Worm (Caenorhabditis elegans) whole organism, young adult: ENCODE data around the gene ZK546.2.

Experiments
- B0019.2 ChIP-seq: fragments of 200-800 bp; sonication (Bioruptor generic); conservative IDR thresholded peaks from 2 replicates; pipeline ENCODE4 v1.3.6; 2022; ENCODE audit warnings: missing genetic modification reagents, missing genetic modification characterization, missing compliant biosample characterization
- B0336.3 ChIP-seq: fragments of 200-800 bp; sonication (Bioruptor generic); IDR thresholded peaks from 2 replicates; pipeline ENCODE4 v1.3.6; 2022; ENCODE audit warnings: missing genetic modification characterization, missing compliant biosample characterization
- F10E7.11 ChIP-seq: sonication (generic microtip); optimal IDR thresholded peaks from 2 replicates; lab custom pipeline; 2017; ENCODE audit warnings: mild to moderate bottlenecking, missing genetic modification characterization, moderate library complexity, missing compliant biosample characterization
- F23B12.7 ChIP-seq: sonication (generic microtip); optimal IDR thresholded peaks from 2 replicates; lab custom pipeline; 2017; ENCODE audit warnings: missing genetic modification characterization, mild to moderate bottlenecking, missing compliant biosample characterization, antibody characterized with exemption, moderate library complexity; ENCODE audit not compliant: insufficient read depth
- F33H1.4 ChIP-seq: fragments of 200-800 bp; sonication (Bioruptor generic); IDR thresholded peaks from 2 replicates; pipeline ENCODE4 v1.3.6; 2022; ENCODE audit warnings: missing genetic modification reagents, missing genetic modification characterization, missing compliant biosample characterization
- F37B4.10 ChIP-seq: fragments of 200-800 bp; sonication (Bioruptor generic); IDR thresholded peaks from 2 replicates; pipeline ENCODE4 v1.3.6; 2022; ENCODE audit warnings: missing genetic modification characterization, missing compliant biosample characterization
- F39B2.1 ChIP-seq: fragments of 200-800 bp; sonication (Bioruptor generic); IDR thresholded peaks from 2 replicates; pipeline ENCODE4 v1.3.6; 2022; ENCODE audit warnings: missing genetic modification reagents, missing genetic modification characterization, missing compliant biosample characterization
- F49E8.2 ChIP-seq: sonication (generic microtip); optimal IDR thresholded peaks from 3 replicates; lab custom pipeline; 2017; ENCODE audit warnings: missing genetic modification characterization, mild to moderate bottlenecking, missing compliant biosample characterization, antibody characterized with exemption, moderate library complexity; ENCODE audit not compliant: insufficient read depth
- F52B5.7 ChIP-seq: sonication (generic microtip); optimal IDR thresholded peaks from 2 replicates; lab custom pipeline; 2016; ENCODE audit warnings: mild to moderate bottlenecking, missing genetic modification characterization, missing compliant biosample characterization
- T07F8.4 ChIP-seq: sonication (generic microtip); optimal IDR thresholded peaks from 2 replicates; lab custom pipeline; 2016; ENCODE audit warnings: mild to moderate bottlenecking, missing genetic modification characterization, moderate library complexity, missing compliant biosample characterization
- Y95B8A.8 ChIP-seq: fragments of 200-800 bp; sonication (Bioruptor generic); IDR thresholded peaks from 2 replicates; pipeline ENCODE4 v1.3.6; 2022; ENCODE audit warnings: missing genetic modification reagents, missing genetic modification characterization, missing compliant biosample characterization
- ZK185.1 ChIP-seq: sonication (generic microtip); optimal IDR thresholded peaks from 2 replicates; lab custom pipeline; 2016; ENCODE audit warnings: mild to moderate bottlenecking, missing genetic modification characterization, missing compliant biosample characterization; ENCODE audit not compliant: poor library complexity, severe bottlenecking
- attf-3 ChIP-seq: fragments of 200-800 bp; sonication (Bioruptor generic); conservative IDR thresholded peaks from 2 replicates; pipeline ENCODE4 v1.3.6; 2022; ENCODE audit warnings: missing genetic modification reagents, missing genetic modification characterization, missing compliant biosample characterization
- attf-5 ChIP-seq: fragments of 200-800 bp; sonication (Bioruptor generic); optimal IDR thresholded peaks from 2 replicates; lab custom pipeline; 2018; ENCODE audit warnings: mild to moderate bottlenecking, missing genetic modification characterization, missing compliant biosample characterization
- attf-6 ChIP-seq: fragments of 200-800 bp; sonication (Bioruptor generic); IDR thresholded peaks from 2 replicates; pipeline ENCODE4 v1.3.6; 2022; ENCODE audit warnings: missing genetic modification reagents, missing genetic modification characterization, missing compliant biosample characterization
- ceh-27 ChIP-seq: fragments of 200-800 bp; sonication (Bioruptor generic); optimal IDR thresholded peaks from 2 replicates; lab custom pipeline; 2018; ENCODE audit warnings: mild to moderate bottlenecking, missing genetic modification characterization, moderate library complexity, missing compliant biosample characterization
- ceh-91 ChIP-seq: fragments of 200-800 bp; sonication (Bioruptor generic); IDR thresholded peaks from 2 replicates; pipeline ENCODE4 v1.3.6; 2022; ENCODE audit warnings: missing genetic modification reagents, missing genetic modification characterization, missing compliant biosample characterization
- egl-18 ChIP-seq: fragments of 200-800 bp; sonication (Bioruptor generic); IDR thresholded peaks from 2 replicates; pipeline ENCODE4 v1.3.6; 2022; ENCODE audit warnings: missing genetic modification reagents, missing genetic modification characterization, missing compliant biosample characterization
- gei-17 ChIP-seq: fragments of 200-800 bp; sonication (Bioruptor generic); optimal IDR thresholded peaks from 2 replicates; lab custom pipeline; 2018; ENCODE audit warnings: mild to moderate bottlenecking, missing genetic modification characterization, missing compliant biosample characterization
- hmg-1.2 ChIP-seq: fragments of 200-800 bp; sonication (Bioruptor generic); IDR thresholded peaks from 2 replicates; pipeline ENCODE4 v1.3.6; 2022; ENCODE audit warnings: missing genetic modification reagents, missing genetic modification characterization, missing compliant biosample characterization
- hrde-1 ChIP-seq: sonication (generic microtip); optimal IDR thresholded peaks from 2 replicates; lab custom pipeline; 2016; ENCODE audit warnings: missing genetic modification characterization, mild to moderate bottlenecking, missing compliant biosample characterization, moderate library complexity, missing genotype, missing genetic modification reagents, borderline replicate concordance
- let-526 ChIP-seq: fragments of 200-800 bp; sonication (Bioruptor generic); IDR thresholded peaks from 2 replicates; pipeline ENCODE4 v1.3.6; 2022; ENCODE audit warnings: missing genetic modification reagents, missing genetic modification characterization, missing compliant biosample characterization
- lin-26 ChIP-seq: fragments of 200-800 bp; sonication (Bioruptor generic); IDR thresholded peaks from 2 replicates; pipeline ENCODE4 v1.3.6; 2022; ENCODE audit warnings: missing genetic modification reagents, missing genetic modification characterization, missing compliant biosample characterization
- madf-3 ChIP-seq: fragments of 200-800 bp; sonication (Bioruptor generic); IDR thresholded peaks from 2 replicates; pipeline ENCODE4 v1.3.6; 2022; ENCODE audit warnings: missing genetic modification reagents, missing genetic modification characterization, missing compliant biosample characterization
- nfya-1 ChIP-seq: sonication (generic microtip); optimal IDR thresholded peaks from 2 replicates; lab custom pipeline; 2017; ENCODE audit warnings: antibody characterized with exemption, missing compliant biosample characterization, missing genetic modification characterization, borderline replicate concordance; ENCODE audit not compliant: insufficient read depth
- nhr-120 ChIP-seq: fragments of 200-800 bp; sonication (Bioruptor generic); IDR thresholded peaks from 2 replicates; pipeline ENCODE4 v1.3.6; 2022; ENCODE audit warnings: missing genetic modification characterization, missing compliant biosample characterization
- nhr-179 ChIP-seq: sonication (generic microtip); optimal IDR thresholded peaks from 2 replicates; lab custom pipeline; 2016; ENCODE audit warnings: mild to moderate bottlenecking, missing genetic modification characterization, missing compliant biosample characterization
- nhr-27 ChIP-seq: fragments of 200-800 bp; sonication (Bioruptor generic); optimal IDR thresholded peaks from 2 replicates; lab custom pipeline; 2018; ENCODE audit warnings: mild to moderate bottlenecking, missing genetic modification characterization, moderate library complexity, missing compliant biosample characterization
- nhr-80 ChIP-seq: sonication (generic microtip); optimal IDR thresholded peaks from 2 replicates; lab custom pipeline; 2016; ENCODE audit warnings: missing genetic modification characterization, missing compliant biosample characterization
- rcor-1 ChIP-seq: fragments of 200-800 bp; sonication (Bioruptor generic); IDR thresholded peaks from 2 replicates; pipeline ENCODE4 v1.3.6; 2022; ENCODE audit warnings: missing genetic modification reagents, missing genetic modification characterization, missing compliant biosample characterization
- repo-1 ChIP-seq: sonication (generic microtip); optimal IDR thresholded peaks from 2 replicates; lab custom pipeline; 2017; ENCODE audit warnings: mild to moderate bottlenecking, missing genetic modification characterization, missing compliant biosample characterization
- sea-2 ChIP-seq: fragments of 200-800 bp; sonication (Bioruptor generic); IDR thresholded peaks from 2 replicates; pipeline ENCODE4 v1.3.6; 2022; ENCODE audit warnings: missing genetic modification characterization, missing compliant biosample characterization
- snpc-1.3 ChIP-seq: sonication (generic microtip); optimal IDR thresholded peaks from 2 replicates; lab custom pipeline; 2017; ENCODE audit warnings: missing genetic modification characterization, mild to moderate bottlenecking, missing compliant biosample characterization, antibody characterized with exemption, moderate library complexity, missing genotype, missing genetic modification reagents; ENCODE audit not compliant: insufficient read depth
- tlf-1 ChIP-seq: fragments of 200-800 bp; sonication (Bioruptor generic); optimal IDR thresholded peaks from 2 replicates; lab custom pipeline; 2018; ENCODE audit warnings: mild to moderate bottlenecking, missing genetic modification characterization, missing compliant biosample characterization
- ztf-26 ChIP-seq: sonication (generic microtip); optimal IDR thresholded peaks from 2 replicates; lab custom pipeline; 2017; ENCODE audit warnings: missing genetic modification characterization, missing compliant biosample characterization

The ZK546.2 gene

ce11 chrII:4942397-4942796, 3.4 kb upstream of the ZK546.2 start (continued):
- TF ChIP-seq snpc-1.3 (tag; lab: Kevin White, UChicago) (peak; percentile 42), madf-3 (GFP tag; lab: Robert Waterston, UW) (0 out of 2 replicates have a peak, but pooled peaks have one; percentile 70), sea-2 (no peak), F23B12.7 (tag; lab: Kevin White, UChicago) (peak; percentile 38), attf-3 (GFP tag; lab: Robert Waterston, UW) (0 out of 2 replicates have a peak, but pooled peaks have one; percentile 12), let-526 (peak; percentile 74; the same call in 1 of the 2 replicates), F10E7.11 (tag; lab: Kevin White, UChicago) (peak; percentile 52), nfya-1 (no peak), B0336.3 (GFP tag; lab: Robert Waterston, UW) (peak; percentile 60), attf-5 (peak; percentile 51), hrde-1 (tag; lab: Kevin White, UChicago) (peak; percentile 84), nhr-27 (peak; percentile 31), tlf-1 (GFP tag; lab: Kevin White, UChicago) (no peak), F49E8.2 (tag; lab: Kevin White, UChicago) (peak; percentile 46), attf-6 (no peak), rcor-1 (peak; percentile 56; the same call in 1 of the 2 replicates), T07F8.4 (tag; lab: Kevin White, UChicago) (peak; percentile 58), F33H1.4 (GFP tag; lab: Robert Waterston, UW) (0 out of 2 replicates have a peak, but pooled peaks have one; percentile 19), egl-18 (GFP tag; lab: Robert Waterston, UW) (no peak), ceh-91 (GFP tag; lab: Robert Waterston, UW) (0 out of 2 replicates have a peak, but pooled peaks have one; percentile 43), ztf-26 (tag; lab: Kevin White, UChicago) (peak; percentile 85), lin-26 (GFP tag; lab: Robert Waterston, UW) (peak; percentile 92), hmg-1.2 (GFP tag; lab: Robert Waterston, UW) (peak; percentile 59), repo-1 (tag; lab: Kevin White, UChicago) (peak; percentile 89), gei-17 (GFP tag; lab: Kevin White, UChicago) (peak; percentile 21), F37B4.10 (GFP tag; lab: Robert Waterston, UW) (no peak), F52B5.7 (tag; lab: Kevin White, UChicago) (peak; percentile 91), ceh-27 (GFP tag; lab: Kevin White, UChicago) (peak; percentile 49), nhr-179 (tag; lab: Kevin White, UChicago) (no peak)

- TF ChIP-seq nhr-80 (tag; lab: Kevin White, UChicago) (peak; percentile 21), nhr-120 (GFP tag; lab: Robert Waterston, UW) (no peak)
Measured at ce11 chrII:4942829-4943228, 3.0 kb upstream of the ZK546.2 start.

ce11 chrII:4943849-4944248, 2.0 kb upstream of the ZK546.2 start, which contains the start of gene mdt-4:
Gene mdt-4, minus strand, starts transcription at chrII:4943949.
- TF ChIP-seq F39B2.1 (GFP tag; lab: Robert Waterston, UW) (no peak), B0019.2 (no peak), repo-1 (tag; lab: Kevin White, UChicago) (no peak), lin-26 (GFP tag; lab: Robert Waterston, UW) (no peak)

- TF ChIP-seq ZK185.1 (peak; percentile 23), Y95B8A.8 (GFP tag; lab: Robert Waterston, UW) (no peak)
Measured at ce11 chrII:4946775-4947174, 948 bp downstream of the ZK546.2 start.
